Worm (Caenorhabditis elegans): ENCODE data around the gene Y73B6BL.22.

Gene Y73B6BL.22

ce11 chrIV:6377335-6378069 lies 39.0 kb downstream of the Y73B6BL.22 start:
- no peak for TF ChIP-seq snpc-4 (tag; optimal IDR thresholded peaks at IDR 0.05)
- TF ChIP-seq peb-1 (tag; optimal IDR thresholded peaks at IDR 0.05), result no peak
- 0 out of 2 replicates have a peak, but pooled peaks have one; percentile 87 for TF ChIP-seq ztf-1 (GFP tag; conservative IDR thresholded peaks at IDR 0.05)
- no peak for TF ChIP-seq Y55F3AM.14 (GFP tag; optimal IDR thresholded peaks at IDR 0.05)

- TF ChIP-seq dmd-4 (tag; optimal IDR thresholded peaks at IDR 0.05) (no peak), Y55F3AM.14 (GFP tag; optimal IDR thresholded peaks at IDR 0.05) (no peak), unc-39 (tag; optimal IDR thresholded peaks at IDR 0.05) (no peak), egl-27 (tag; optimal IDR thresholded peaks at IDR 0.05) (no peak), ZK546.5 (tag; optimal IDR thresholded peaks at IDR 0.05) (peak; percentile 20), aly-2 (tag; optimal IDR thresholded peaks at IDR 0.05) (no peak), zag-1 (tag; optimal IDR thresholded peaks at IDR 0.05) (no peak), sma-3 (GFP tag; optimal IDR thresholded peaks at IDR 0.05) (peak; percentile 71), nhr-12 (tag; optimal IDR thresholded peaks at IDR 0.05) (no peak), nhr-11 (tag; optimal IDR thresholded peaks at IDR 0.05) (no peak), blmp-1 (tag; optimal IDR thresholded peaks at IDR 0.05; ENCODE audit: insufficient read depth) (peak; percentile 13), nhr-25 (tag; optimal IDR thresholded peaks at IDR 0.05) (peak; percentile 66), lin-11 (tag; optimal IDR thresholded peaks at IDR 0.05) (no peak), nhr-21 (tag; optimal IDR thresholded peaks at IDR 0.05) (peak; percentile 39), alr-1 (tag; optimal IDR thresholded peaks at IDR 0.05) (no peak), ztf-1 (GFP tag; conservative IDR thresholded peaks at IDR 0.05) (no peak), nhr-77 (tag; optimal IDR thresholded peaks at IDR 0.05) (no peak), elt-1 (tag; optimal IDR thresholded peaks at IDR 0.05) (no peak), peb-1 (tag; optimal IDR thresholded peaks at IDR 0.05) (no peak), mab-5 (tag; optimal IDR thresholded peaks at IDR 0.05) (peak; percentile 50), sem-4 (tag; optimal IDR thresholded peaks at IDR 0.05) (no peak), nhr-6 (tag; optimal IDR thresholded peaks at IDR 0.05) (peak; percentile 27), ztf-11 (tag; optimal IDR thresholded peaks at IDR 0.05) (no peak), fos-1 (tag; optimal IDR thresholded peaks at IDR 0.05) (peak; percentile 37), sma-9 (GFP tag; optimal IDR thresholded peaks at IDR 0.05) (peak; percentile 64), sma-9 (tag; optimal IDR thresholded peaks at IDR 0.05) (no peak), gmeb-1 (tag; optimal IDR thresholded peaks at IDR 0.05) (peak; percentile 86), lin-13 (GFP tag; optimal IDR thresholded peaks at IDR 0.05) (no peak), unc-62 (GFP tag; optimal IDR thresholded peaks at IDR 0.05) (no peak), mdl-1 (tag; optimal IDR thresholded peaks at IDR 0.05) (no peak), nhr-10 (tag; optimal IDR thresholded peaks at IDR 0.05) (no peak), elt-3 (tag; optimal IDR thresholded peaks at IDR 0.05) (no peak), crh-2 (tag; optimal IDR thresholded peaks at IDR 0.05) (peak; percentile 81), ceh-16 (tag; optimal IDR thresholded peaks at IDR 0.05) (no peak), mbf-1 (tag; optimal IDR thresholded peaks at IDR 0.05) (peak; percentile 4), C34F6.9 (tag; optimal IDR thresholded peaks at IDR 0.05) (peak; percentile 83), nhr-129 (tag; optimal IDR thresholded peaks at IDR 0.05) (peak; percentile 72), skn-1 (tag; optimal IDR thresholded peaks at IDR 0.05) (no peak), nhr-23 (tag; optimal IDR thresholded peaks at IDR 0.05) (no peak), snpc-4 (tag; optimal IDR thresholded peaks at IDR 0.05) (peak; percentile 50), ztf-4 (tag; optimal IDR thresholded peaks at IDR 0.05) (no peak), F13H6.1 (tag; optimal IDR thresholded peaks at IDR 0.05) (peak; percentile 41), unc-55 (GFP tag; optimal IDR thresholded peaks at IDR 0.05) (peak; percentile 85), lsy-2 (tag; optimal IDR thresholded peaks at IDR 0.05) (peak; percentile 76 to 85), ama-1 (optimal IDR thresholded peaks at IDR 0.05) (no peak), ceh-82 (tag; optimal IDR thresholded peaks at IDR 0.05) (no peak), R02D3.7 (tag; optimal IDR thresholded peaks at IDR 0.05) (peak; percentile 54), nhr-237 (tag; optimal IDR thresholded peaks at IDR 0.05) (no peak), lin-39 (tag; optimal IDR thresholded peaks at IDR 0.05) (no peak)
These were observed 39.9 kb downstream of the Y73B6BL.22 start, which contains the start of the genes hrpf-2 and bli-6 for ce11 chrIV:6376473-6377115. Gene hrpf-2 (minus strand): TSS chrIV:6376523. Gene bli-6 (plus strand): TSS chrIV:6377065.
